Fruit fly (Drosophila melanogaster) whole organism, wandering third instar larva: ENCODE results near the gene CG17996.

Experiments used
- Abd-B ChIP-seq: fragments of >200 bp; optimal IDR thresholded peaks from 2 replicates; lab custom pipeline; 2017; ENCODE audit warnings: missing biosample characterization, missing genetic modification characterization
- Dif ChIP-seq: fragments of 200-275, 200-300 bp; sonication (Bioruptor generic); optimal IDR thresholded peaks from 2 replicates; lab custom pipeline; 2018; ENCODE audit warnings: missing biosample characterization, missing genetic modification characterization; ENCODE audit not compliant: partially characterized antibody
- OdsH ChIP-seq: fragments of 200-800 bp; sonication (Bioruptor generic); optimal IDR thresholded peaks from 2 replicates; lab custom pipeline; 2016; ENCODE audit warnings: missing biosample characterization, mild to moderate bottlenecking, missing genetic modification characterization
- Sp1 ChIP-seq: fragments of 200-800 bp; sonication (Bioruptor generic); optimal IDR thresholded peaks from 3 replicates; lab custom pipeline; 2019; ENCODE audit warnings: missing biosample characterization, mild to moderate bottlenecking, missing genetic modification characterization, moderate library complexity
- dl ChIP-seq, 2 experiments: fragments of 175-275, 200-275 bp in 1 of 2; fragments of 200-275 bp in 1 of 2; sonication (Bioruptor generic); optimal IDR thresholded peaks; lab custom pipeline; 2018; ENCODE audit warnings: mild to moderate bottlenecking in 2 of 2, missing biosample characterization in 2 of 2, missing genetic modification characterization in 2 of 2, moderate library complexity in 2 of 2; ENCODE audit not compliant: partially characterized antibody in 2 of 2, insufficient read depth in 1 of 2
- h ChIP-seq: fragments of 200-800 bp; sonication (Bioruptor generic); optimal IDR thresholded peaks from 3 replicates; lab custom pipeline; 2016; ENCODE audit warnings: missing biosample characterization, mild to moderate bottlenecking, missing genetic modification characterization
- rgr ChIP-seq: fragments of 200-800 bp; sonication (Bioruptor generic); optimal IDR thresholded peaks from 3 replicates; lab custom pipeline; 2016; ENCODE audit warnings: missing biosample characterization, mild to moderate bottlenecking, missing genetic modification characterization
- sv ChIP-seq: fragments of 200-800 bp; sonication (Bioruptor generic); optimal IDR thresholded peaks from 3 replicates; lab custom pipeline; 2016; ENCODE audit warnings: missing biosample characterization, missing genetic modification characterization

DNA sequence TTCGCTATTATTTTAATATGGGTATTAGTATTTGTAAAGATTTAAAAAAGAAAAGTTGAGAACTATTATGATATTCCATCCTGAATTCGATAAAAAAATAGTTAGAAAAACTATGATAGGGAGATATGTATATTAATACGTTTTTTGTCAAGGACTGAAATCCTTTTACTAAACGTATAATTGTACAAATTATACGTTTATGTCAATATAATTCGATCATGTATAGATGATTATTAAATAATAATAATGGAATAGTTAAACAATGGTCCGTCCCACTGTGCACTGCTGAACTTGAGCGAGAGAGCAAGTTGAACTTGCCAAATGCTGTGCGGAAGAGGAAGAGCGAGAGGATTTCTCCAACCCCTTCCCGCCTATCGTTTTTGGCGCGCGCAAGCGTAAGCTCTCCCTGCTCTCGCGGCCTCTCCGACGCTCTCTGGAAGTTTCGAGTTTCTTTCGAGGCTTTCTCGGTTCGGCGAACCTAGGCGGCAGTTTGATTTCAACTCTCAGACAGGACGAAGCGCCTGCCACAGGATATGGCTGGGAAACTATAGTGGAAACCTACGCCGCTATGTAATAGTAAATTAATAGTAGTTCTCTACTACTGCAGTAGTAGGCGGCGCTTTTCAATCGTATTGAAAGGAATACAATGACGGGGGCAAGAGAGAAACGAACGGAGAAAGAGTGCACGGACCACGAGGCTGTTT lies 45.8 kb downstream of the CG17996 start:
- TF ChIP-seq Abd-B (GFP tag; lab: Kevin White, UChicago) (no peak), OdsH (GFP tag; lab: Kevin White, UChicago) (peak; percentile 77), Dif (GFP tag; lab: Kevin White, UChicago) (peak; percentile 94), h (GFP tag; lab: Kevin White, UChicago) (no peak), dl (GFP tag; optimal IDR thresholded peaks at IDR 0.05; lab: Kevin White, UChicago; ENCODE audit: insufficient read depth in 1 of 2, partially characterized antibody in 2 of 2) (peak; percentile 60 to 87), sv (GFP tag; lab: Kevin White, UChicago) (no peak), Sp1 (peak; percentile 90), rgr (GFP tag; lab: Kevin White, UChicago) (peak; percentile 48)
